Worm (Caenorhabditis elegans) whole organism, L2 larva: ENCODE results near the gene Y45G5AM.6.

Experiments used
- R02D3.7 ChIP-seq: fragments of 150-350 bp; optimal IDR thresholded peaks from 2 replicates; lab custom pipeline; 2014; ENCODE audit warnings: missing biosample characterization, missing genetic modification characterization
- ZK546.5 ChIP-seq: sonication (generic microtip); optimal IDR thresholded peaks from 2 replicates; lab custom pipeline; 2017; ENCODE audit warnings: missing biosample characterization, missing genetic modification characterization
- ama-1 ChIP-seq: fragments of 150-350 bp; optimal IDR thresholded peaks from 2 replicates; lab custom pipeline; 2018; ENCODE audit warnings: inconsistent platforms
- egl-27 ChIP-seq: sonication (generic microtip); optimal IDR thresholded peaks from 3 replicates; lab custom pipeline; 2017; ENCODE audit warnings: missing biosample characterization, missing genetic modification reagents, missing genetic modification characterization
- elt-3 ChIP-seq: sonication (generic microtip); optimal IDR thresholded peaks from 2 replicates; lab custom pipeline; 2017; ENCODE audit warnings: missing biosample characterization, missing genetic modification characterization
- lin-13 ChIP-seq: fragments of 150-350 bp; optimal IDR thresholded peaks from 2 replicates; lab custom pipeline; 2014; ENCODE audit warnings: missing biosample characterization, missing genetic modification reagents, missing genetic modification characterization
- nhr-10 ChIP-seq: sonication (generic microtip); optimal IDR thresholded peaks from 2 replicates; lab custom pipeline; 2017; ENCODE audit warnings: missing biosample characterization, missing genetic modification characterization
- nhr-25 ChIP-seq: fragments of 150-350 bp; sonication (generic microtip); optimal IDR thresholded peaks from 3 replicates; lab custom pipeline; 2014; ENCODE audit warnings: missing biosample characterization, missing genetic modification characterization
- unc-62 ChIP-seq: fragments of 150-350 bp; optimal IDR thresholded peaks from 2 replicates; lab custom pipeline; 2014; ENCODE audit warnings: missing biosample characterization, missing genetic modification reagents, missing genetic modification characterization
- zag-1 ChIP-seq: fragments of 150-350 bp; optimal IDR thresholded peaks from 2 replicates; lab custom pipeline; 2014; ENCODE audit warnings: missing biosample characterization, missing genetic modification characterization
- ztf-11 ChIP-seq: sonication (generic microtip); optimal IDR thresholded peaks from 2 replicates; lab custom pipeline; 2017; ENCODE audit warnings: missing biosample characterization, missing genetic modification characterization

DNA sequence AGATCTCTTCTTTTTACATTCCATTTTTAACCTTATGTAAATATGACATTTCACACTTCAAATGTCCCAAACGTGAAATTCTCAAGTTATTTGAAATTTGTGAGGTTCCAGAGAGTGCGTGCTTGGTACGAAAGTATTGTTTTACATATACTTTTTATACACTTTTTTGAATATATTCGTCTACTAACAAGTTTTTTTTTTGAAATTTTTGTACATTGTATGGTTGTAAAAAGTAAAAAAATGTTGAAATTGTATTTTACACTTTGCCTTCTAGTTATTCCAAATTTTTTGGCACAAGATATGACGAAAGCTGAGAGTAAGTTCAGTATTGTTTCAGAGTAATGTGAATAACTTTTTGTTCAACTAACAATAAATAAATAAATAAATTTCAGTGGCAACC lies 17.4 kb downstream of the Y45G5AM.6 start, which contains the start of gene lgc-1:
- no peak for TF ChIP-seq ama-1
- TF ChIP-seq ZK546.5 (tag; lab: Kevin White, UChicago): no peak
- TF ChIP-seq unc-62 (GFP tag; lab: Kevin White, UChicago): no peak
- TF ChIP-seq zag-1 (tag; lab: Kevin White, UChicago): no peak
- no peak for TF ChIP-seq lin-13 (GFP tag; lab: Kevin White, UChicago)
- TF ChIP-seq ztf-11 (tag; lab: Kevin White, UChicago): no peak
- TF ChIP-seq nhr-10 (tag; lab: Kevin White, UChicago): no peak
- TF ChIP-seq egl-27 (tag; lab: Kevin White, UChicago): no peak
- no peak for TF ChIP-seq R02D3.7 (tag; lab: Kevin White, UChicago)
- no peak for TF ChIP-seq nhr-25 (tag; lab: Kevin White, UChicago)
- no peak for TF ChIP-seq elt-3 (tag; lab: Kevin White, UChicago)
